Fruit fly (Drosophila melanogaster) whole organism, embryonic: ENCODE measurements around the gene RPA3.

Experiments
- Ada2b ChIP-seq: fragments of 200-800 bp; sonication (Bioruptor generic); IDR thresholded peaks from 2 replicates; pipeline ENCODE4 v1.3.6; 2022; ENCODE audit warnings: missing biosample characterization, missing genetic modification characterization
- BEAF-32 ChIP-seq: fragments of 200-800 bp; sonication (Bioruptor generic); optimal IDR thresholded peaks from 3 replicates; lab custom pipeline; 2017; ENCODE audit warnings: missing biosample characterization, missing genetic modification characterization, mild to moderate bottlenecking, moderate library complexity, missing genetic modification reagents
- CG10267 ChIP-seq: fragments of 200-800 bp; sonication (Bioruptor generic); optimal IDR thresholded peaks from 2 replicates; lab custom pipeline; 2018; ENCODE audit warnings: missing biosample characterization, mild to moderate bottlenecking, missing genetic modification characterization, moderate library complexity
- CG12104 ChIP-seq: fragments of 200-800 bp; sonication (Bioruptor generic); optimal IDR thresholded peaks from 3 replicates; lab custom pipeline; 2016; ENCODE audit warnings: missing biosample characterization, missing genetic modification characterization
- CG12236 ChIP-seq: fragments of 200-800 bp; sonication (Bioruptor generic); optimal IDR thresholded peaks from 2 replicates; lab custom pipeline; 2016; ENCODE audit warnings: missing biosample characterization, missing genetic modification characterization
- CG1233 ChIP-seq: fragments of 200-800 bp; sonication (Bioruptor generic); optimal IDR thresholded peaks from 4 replicates; lab custom pipeline; 2018; ENCODE audit warnings: missing biosample characterization, mild to moderate bottlenecking, missing genetic modification characterization
- CG12744 ChIP-seq: fragments of 200-800 bp; sonication (Bioruptor generic); optimal IDR thresholded peaks from 2 replicates; lab custom pipeline; 2016; ENCODE audit warnings: missing biosample characterization, missing genetic modification characterization
- CG13424 ChIP-seq: fragments of 200-800 bp; sonication (Bioruptor generic); optimal IDR thresholded peaks from 2 replicates; lab custom pipeline; 2019; ENCODE audit warnings: missing biosample characterization, mild to moderate bottlenecking, missing genetic modification characterization, moderate library complexity
- CG13624 ChIP-seq: fragments of 200-800 bp; sonication (Bioruptor generic); optimal IDR thresholded peaks from 2 replicates; lab custom pipeline; 2016; ENCODE audit warnings: missing biosample characterization, missing genetic modification characterization
- CG14050 ChIP-seq: fragments of 200-800 bp; sonication (Bioruptor generic); IDR thresholded peaks from 3 replicates; pipeline ENCODE4 v1.3.6; 2022; ENCODE audit warnings: missing biosample characterization, missing genetic modification characterization
- CG15073 ChIP-seq: fragments of 200-800 bp; sonication (Bioruptor generic); optimal IDR thresholded peaks from 2 replicates; lab custom pipeline; 2016; ENCODE audit warnings: missing biosample characterization, missing genetic modification characterization
- CG1603 ChIP-seq: fragments of 200-800 bp; sonication (Bioruptor generic); optimal IDR thresholded peaks from 2 replicates; lab custom pipeline; 2019; ENCODE audit warnings: missing biosample characterization, mild to moderate bottlenecking, missing genetic modification characterization, moderate library complexity
- CG17186 ChIP-seq: fragments of 200-800 bp; sonication (Bioruptor generic); optimal IDR thresholded peaks from 3 replicates; lab custom pipeline; 2017; ENCODE audit warnings: missing biosample characterization, missing genetic modification reagents, missing genetic modification characterization
- CG17912 ChIP-seq: fragments of 200-800 bp; sonication (Bioruptor generic); optimal IDR thresholded peaks from 2 replicates; lab custom pipeline; 2018; ENCODE audit warnings: missing biosample characterization, mild to moderate bottlenecking, missing genetic modification characterization
- CG18011 ChIP-seq: fragments of 200-800 bp; sonication (Bioruptor generic); optimal IDR thresholded peaks from 2 replicates; lab custom pipeline; 2017; ENCODE audit warnings: missing biosample characterization, missing genetic modification characterization, mild to moderate bottlenecking, moderate library complexity, missing genotype
- CG18599 ChIP-seq: fragments of 200-800 bp; sonication (Bioruptor generic); optimal IDR thresholded peaks from 3 replicates; lab custom pipeline; 2017; ENCODE audit warnings: missing biosample characterization, missing genetic modification characterization, mild to moderate bottlenecking, moderate library complexity, missing genetic modification reagents
- CG42726 ChIP-seq: fragments of 200-800 bp; sonication (Bioruptor generic); IDR thresholded peaks from 2 replicates; pipeline ENCODE4 v1.3.6; 2022; ENCODE audit warnings: missing biosample characterization, missing genetic modification characterization; ENCODE audit not compliant: partially characterized antibody
- CG6175 ChIP-seq: fragments of 200-800 bp; sonication (Bioruptor generic); IDR thresholded peaks from 3 replicates; pipeline ENCODE4 v1.3.6; 2022; ENCODE audit warnings: missing biosample characterization, missing genetic modification characterization
- CG7928 ChIP-seq: fragments of 200-800 bp; sonication (Bioruptor generic); optimal IDR thresholded peaks from 2 replicates; lab custom pipeline; 2017; ENCODE audit warnings: missing biosample characterization, mild to moderate bottlenecking, missing genetic modification characterization
- D19A ChIP-seq: fragments of 200-800 bp; optimal IDR thresholded peaks from 3 replicates; lab custom pipeline; 2019; ENCODE audit warnings: missing biosample characterization, mild to moderate bottlenecking, missing genetic modification characterization, moderate library complexity
- Dref ChIP-seq: fragments of 200-800 bp; sonication (Bioruptor generic); IDR thresholded peaks from 2 replicates; pipeline ENCODE4 v1.3.6; 2022; ENCODE audit warnings: missing biosample characterization, missing genetic modification characterization
- MESR4 ChIP-seq: fragments of 200-800 bp; sonication (Bioruptor generic); optimal IDR thresholded peaks from 2 replicates; lab custom pipeline; 2018; ENCODE audit warnings: missing biosample characterization, mild to moderate bottlenecking, missing genetic modification characterization, moderate library complexity
- MTF-1 ChIP-seq: fragments of 200-800 bp; sonication (Bioruptor generic); optimal IDR thresholded peaks from 2 replicates; lab custom pipeline; 2018; ENCODE audit warnings: missing biosample characterization, mild to moderate bottlenecking, missing genetic modification characterization, borderline replicate concordance
- Max ChIP-seq: fragments of 200-800 bp; sonication (Bioruptor generic); optimal IDR thresholded peaks from 2 replicates; lab custom pipeline; 2016; ENCODE audit warnings: missing biosample characterization, mild to moderate bottlenecking, missing genetic modification characterization
- Nf-YB ChIP-seq: fragments of 200-800 bp; sonication (Bioruptor generic); optimal IDR thresholded peaks from 3 replicates; lab custom pipeline; 2019; ENCODE audit warnings: missing biosample characterization, mild to moderate bottlenecking, missing genetic modification characterization, moderate library complexity
- Oaz ChIP-seq: fragments of 200-800 bp; sonication (Bioruptor generic); IDR thresholded peaks from 2 replicates; pipeline ENCODE4 v1.3.6; 2022; ENCODE audit warnings: missing biosample characterization, missing genetic modification characterization
- Vsx1 ChIP-seq: fragments of 200-800 bp; sonication (Bioruptor generic); optimal IDR thresholded peaks from 2 replicates; lab custom pipeline; 2017; ENCODE audit warnings: missing biosample characterization, mild to moderate bottlenecking, missing genetic modification characterization, missing genetic modification reagents
- Xrp1 ChIP-seq: fragments of 200-800 bp; sonication (Bioruptor generic); IDR thresholded peaks from 2 replicates; pipeline ENCODE4 v1.3.6; 2022; ENCODE audit warnings: missing biosample characterization, missing genetic modification characterization
- abd-A ChIP-seq: fragments of 200-800 bp; sonication (Bioruptor generic); optimal IDR thresholded peaks from 3 replicates; lab custom pipeline; 2019; ENCODE audit warnings: missing biosample characterization, mild to moderate bottlenecking, missing genetic modification characterization, moderate library complexity
- aop ChIP-seq: fragments of 200-800 bp; sonication (Bioruptor generic); IDR thresholded peaks from 2 replicates; pipeline ENCODE4 v1.3.6; 2022; ENCODE audit warnings: missing biosample characterization, missing genetic modification characterization
- ara ChIP-seq: fragments of 200-800 bp; sonication (Bioruptor generic); IDR thresholded peaks from 2 replicates; pipeline ENCODE4 v1.3.6; 2022; ENCODE audit warnings: missing biosample characterization, missing genetic modification characterization
- ato ChIP-seq: fragments of 200-800 bp; sonication (Bioruptor generic); IDR thresholded peaks from 2 replicates; pipeline ENCODE4 v1.3.6; 2022; ENCODE audit warnings: missing biosample characterization, missing genetic modification characterization; ENCODE audit not compliant: partially characterized antibody
- dan ChIP-seq: fragments of 200-800 bp; sonication (Bioruptor generic); IDR thresholded peaks from 2 replicates; pipeline ENCODE4 v1.3.6; 2022; ENCODE audit warnings: missing biosample characterization, missing genetic modification characterization
- fd3F ChIP-seq: fragments of 200-800 bp; sonication (Bioruptor generic); optimal IDR thresholded peaks from 2 replicates; lab custom pipeline; 2018; ENCODE audit warnings: missing biosample characterization, mild to moderate bottlenecking, missing genetic modification characterization, moderate library complexity
- hb ChIP-seq: fragments of 200-800 bp; sonication (Bioruptor generic); IDR thresholded peaks from 3 replicates; pipeline ENCODE4 v1.3.6; 2022; ENCODE audit warnings: missing biosample characterization, missing genetic modification characterization; ENCODE audit not compliant: partially characterized antibody
- hth ChIP-seq: fragments of >200 bp; optimal IDR thresholded peaks from 2 replicates; lab custom pipeline; 2017; ENCODE audit warnings: inconsistent platforms
- insv ChIP-seq, 2 experiments: fragments of 200-800 bp; sonication (Bioruptor generic); optimal IDR thresholded peaks; 3 replicates each; lab custom pipeline; 2016 to 2018; ENCODE audit warnings: missing biosample characterization in 2 of 2, missing genetic modification characterization in 2 of 2
- lov ChIP-seq, 2 experiments: fragments of 200-800 bp in 1 of 2; fragments of >200 bp in 1 of 2; sonication (Bioruptor generic) in 1 of 2; IDR thresholded peaks in 1 of 2; optimal IDR thresholded peaks in 1 of 2; 2 replicates in 1 of 2; 3 replicates in 1 of 2; pipeline versions ENCODE4 v1.3.6 to Lab custom; 2017 to 2022; ENCODE audit warnings: missing biosample characterization in 1 of 2, missing genetic modification characterization in 1 of 2
- mam ChIP-seq: fragments of 200-800 bp; sonication (Bioruptor generic); optimal IDR thresholded peaks from 3 replicates; lab custom pipeline; 2016; ENCODE audit warnings: missing biosample characterization, missing genetic modification characterization
- nom ChIP-seq: fragments of 200-800 bp; sonication (Bioruptor generic); optimal IDR thresholded peaks from 2 replicates; lab custom pipeline; 2017; ENCODE audit warnings: missing biosample characterization, missing genetic modification characterization, mild to moderate bottlenecking, moderate library complexity, missing genetic modification reagents
- pros ChIP-seq: fragments of 200-800 bp; sonication (Bioruptor generic); optimal IDR thresholded peaks from 3 replicates; lab custom pipeline; 2019; ENCODE audit warnings: missing biosample characterization, mild to moderate bottlenecking, missing genetic modification characterization, moderate library complexity
- psq ChIP-seq: fragments of 200-800 bp; sonication (Bioruptor generic); optimal IDR thresholded peaks from 2 replicates; lab custom pipeline; 2017; ENCODE audit warnings: missing biosample characterization, missing genetic modification characterization
- ranshi ChIP-seq: fragments of 200-800 bp; sonication (Bioruptor generic); IDR thresholded peaks from 2 replicates; pipeline ENCODE4 v1.3.6; 2022; ENCODE audit warnings: missing biosample characterization, missing genetic modification characterization
- repo ChIP-seq: fragments of 200-800 bp; sonication (Bioruptor generic); optimal IDR thresholded peaks from 2 replicates; lab custom pipeline; 2016; ENCODE audit warnings: missing biosample characterization, missing genetic modification characterization
- sc ChIP-seq, 3 experiments: fragments of >200 bp in 2 of 3; fragments of 200-800 bp in 1 of 3; sonication (Bioruptor generic) in 1 of 3; optimal IDR thresholded peaks; 2 replicates in 2 of 3; 3 replicates in 1 of 3; lab custom pipeline; 2017; ENCODE audit warnings: mild to moderate bottlenecking in 1 of 3, missing biosample characterization in 1 of 3, missing genetic modification characterization in 1 of 3, missing genetic modification reagents in 1 of 3
- seq ChIP-seq: fragments of 200-800 bp; sonication (Bioruptor generic); IDR thresholded peaks from 2 replicates; pipeline ENCODE4 v1.3.6; 2022; ENCODE audit warnings: missing biosample characterization, missing genetic modification characterization
- sisA ChIP-seq: fragments of 200-800 bp; sonication (Bioruptor generic); IDR thresholded peaks from 2 replicates; pipeline ENCODE4 v1.3.6; 2022; ENCODE audit warnings: missing biosample characterization, missing genetic modification characterization
- sr ChIP-seq: fragments of 200-800 bp; sonication (Bioruptor generic); IDR thresholded peaks from 3 replicates; pipeline ENCODE4 v1.3.6; 2022; ENCODE audit warnings: missing biosample characterization, missing genetic modification characterization
- usp ChIP-seq: fragments of >200 bp; optimal IDR thresholded peaks from 2 replicates; lab custom pipeline; 2017; ENCODE audit warnings: missing biosample characterization, missing genetic modification characterization
- wor ChIP-seq: fragments of 200-800 bp; sonication (Bioruptor generic); IDR thresholded peaks from 2 replicates; pipeline ENCODE4 v1.3.6; 2022; ENCODE audit warnings: missing biosample characterization, missing genetic modification characterization

RPA3 gene

DNA sequence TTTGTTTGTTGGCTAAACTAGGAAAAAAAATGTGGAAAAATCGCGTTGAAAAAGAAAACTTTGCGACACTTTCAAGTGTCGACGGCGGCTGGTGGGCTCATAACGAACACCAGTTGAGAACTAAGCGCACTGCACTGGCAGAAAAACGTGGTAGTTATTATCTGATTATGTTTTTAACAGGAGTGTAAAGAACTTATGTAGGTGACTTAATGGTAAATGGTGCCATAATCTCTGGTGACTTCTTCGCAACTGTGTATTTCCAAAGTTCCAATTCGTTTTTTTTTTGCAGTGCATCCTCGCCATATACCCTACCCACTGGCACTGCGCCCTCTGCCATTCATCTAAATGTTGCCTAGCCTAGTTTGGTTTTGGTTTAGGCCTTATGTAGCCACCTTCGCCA lies 37.4 kb upstream of the RPA3 start (continued):
- TF ChIP-seq D19A (tag; lab: Kevin White, UChicago) (no peak), hth (no peak), CG18011 (GFP tag; lab: Kevin White, UChicago) (no peak), ara (GFP tag; lab: Robert Waterston, UW) (no peak), repo (GFP tag; lab: Kevin White, UChicago) (no peak), MTF-1 (GFP tag; lab: Kevin White, UChicago) (no peak), sr (GFP tag; lab: Robert Waterston, UW) (no peak), seq (no peak), BEAF-32 (GFP tag; lab: Kevin White, UChicago) (no peak), CG12104 (GFP tag; lab: Kevin White, UChicago) (no peak), CG13624 (no peak), ato (GFP tag; lab: Robert Waterston, UW) (no peak), mam (GFP tag; lab: Kevin White, UChicago) (peak; percentile 8), Oaz (GFP tag; lab: Robert Waterston, UW) (no peak), lov (optimal IDR thresholded peaks at IDR 0.05; lab: Kevin White, UChicago) (no peak), lov (GFP tag; IDR thresholded peaks at IDR 0.05; lab: Robert Waterston, UW) (no peak), abd-A (tag; lab: Kevin White, UChicago) (no peak), aop (GFP tag; lab: Robert Waterston, UW) (no peak), nom (no peak), CG1233 (GFP tag; lab: Kevin White, UChicago) (no peak), Vsx1 (GFP tag; lab: Kevin White, UChicago) (no peak), ranshi (GFP tag; lab: Robert Waterston, UW) (peak; percentile 20; the same call in 1 of the 2 replicates), CG13424 (tag; lab: Kevin White, UChicago) (no peak), psq (GFP tag; lab: Kevin White, UChicago) (no peak), fd3F (GFP tag; lab: Kevin White, UChicago) (no peak), CG42726 (GFP tag; lab: Robert Waterston, UW) (no peak), CG6175 (GFP tag; lab: Robert Waterston, UW) (no peak), CG17186 (GFP tag; lab: Kevin White, UChicago) (no peak), CG17912 (no peak), Max (GFP tag; lab: Kevin White, UChicago) (no peak), Xrp1 (GFP tag; lab: Robert Waterston, UW) (peak; percentile 54; the same call in 1 of the 2 replicates), Dref (GFP tag; lab: Robert Waterston, UW) (no peak), CG14050 (GFP tag; lab: Robert Waterston, UW) (no peak), sc (optimal IDR thresholded peaks at IDR 0.05; lab: Kevin White, UChicago) (no peak), sc (GFP tag; optimal IDR thresholded peaks at IDR 0.05; lab: Kevin White, UChicago) (no peak), wor (no peak), CG1603 (tag; lab: Kevin White, UChicago) (peak; percentile 64), CG15073 (GFP tag; lab: Kevin White, UChicago) (no peak), MESR4 (GFP tag; lab: Kevin White, UChicago) (no peak), Ada2b (GFP tag; lab: Robert Waterston, UW) (peak; percentile 49; the same call in 1 of the 2 replicates), dan (no peak), CG10267 (tag; lab: Kevin White, UChicago) (no peak), CG12236 (GFP tag; lab: Kevin White, UChicago) (no peak), insv (GFP tag; optimal IDR thresholded peaks at IDR 0.05; lab: Kevin White, UChicago) (no peak), CG7928 (no peak), pros (GFP tag; lab: Kevin White, UChicago) (no peak), Nf-YB (GFP tag; lab: Kevin White, UChicago) (no peak), usp (GFP tag; lab: Kevin White, UChicago) (no peak), sisA (GFP tag; lab: Robert Waterston, UW) (peak; percentile 33; the same call in 1 of the 2 replicates), CG18599 (GFP tag; lab: Kevin White, UChicago) (peak; percentile 13), CG12744 (GFP tag; lab: Kevin White, UChicago) (no peak), hb (GFP tag; lab: Robert Waterston, UW) (no peak)
